Worm (Caenorhabditis elegans): Measurements from ENCODE around the gene clec-254.

The clec-254 gene

DNA sequence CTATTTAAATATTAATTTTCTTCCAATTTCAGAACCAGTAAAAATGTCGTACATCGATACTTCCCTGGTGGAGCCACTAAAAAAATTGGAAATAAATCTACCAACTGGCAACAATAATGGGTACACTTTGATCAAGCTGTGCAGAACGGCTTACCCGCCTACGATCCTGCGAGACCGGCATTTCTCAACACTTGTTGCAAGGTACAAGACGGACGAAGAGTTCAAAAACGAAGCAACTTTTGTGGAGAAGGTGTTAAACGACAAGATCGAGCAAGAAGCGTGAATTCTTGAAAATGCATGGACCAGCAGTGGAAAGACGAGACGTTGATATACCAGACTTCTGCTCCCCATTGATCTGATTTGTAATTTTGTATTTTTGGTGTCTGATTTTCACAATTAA lies 42.9 kb downstream of the clec-254 start:
- TF ChIP-seq ama-1 (optimal IDR thresholded peaks at IDR 0.05), result no peak

DNA sequence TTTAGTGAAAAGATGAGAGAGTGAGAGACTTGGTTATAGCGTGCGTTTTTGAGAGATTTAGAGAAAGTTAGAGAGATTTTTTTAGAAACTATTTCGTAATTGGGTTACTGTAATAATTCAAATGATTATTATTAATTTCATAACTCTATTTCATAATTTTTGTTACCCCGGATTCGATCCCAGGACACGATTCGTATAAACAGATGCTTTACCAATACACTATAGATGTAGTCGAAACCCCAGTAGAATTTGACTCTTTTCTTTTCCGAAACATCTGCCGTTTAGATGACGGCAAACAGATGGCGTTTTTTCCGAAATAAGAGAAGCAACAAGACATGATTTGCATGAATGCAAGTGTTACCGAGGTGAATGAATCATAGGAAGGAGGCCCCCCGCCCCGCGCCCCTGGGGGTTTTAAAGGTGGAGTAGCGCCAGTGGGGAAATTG lies 44.2 kb downstream of the clec-254 start:
- TF ChIP-seq elt-1 (tag; optimal IDR thresholded peaks at IDR 0.05) (no peak), lin-13 (GFP tag; optimal IDR thresholded peaks at IDR 0.05) (peak; percentile 33), mab-5 (tag; optimal IDR thresholded peaks at IDR 0.05) (no peak), sem-4 (tag; optimal IDR thresholded peaks at IDR 0.05) (peak; percentile 88), unc-55 (GFP tag; optimal IDR thresholded peaks at IDR 0.05) (peak; percentile 68), nhr-23 (tag; optimal IDR thresholded peaks at IDR 0.05) (no peak), unc-39 (tag; optimal IDR thresholded peaks at IDR 0.05) (no peak), unc-62 (GFP tag; optimal IDR thresholded peaks at IDR 0.05) (no peak), lsy-2 (tag; optimal IDR thresholded peaks at IDR 0.05) (peak in 1 of 2 experiments; percentile 64), C34F6.9 (tag; optimal IDR thresholded peaks at IDR 0.05) (peak; percentile 28), nhr-77 (tag; optimal IDR thresholded peaks at IDR 0.05) (no peak), mdl-1 (tag; optimal IDR thresholded peaks at IDR 0.05) (no peak), gmeb-1 (tag; optimal IDR thresholded peaks at IDR 0.05) (no peak)

DNA sequence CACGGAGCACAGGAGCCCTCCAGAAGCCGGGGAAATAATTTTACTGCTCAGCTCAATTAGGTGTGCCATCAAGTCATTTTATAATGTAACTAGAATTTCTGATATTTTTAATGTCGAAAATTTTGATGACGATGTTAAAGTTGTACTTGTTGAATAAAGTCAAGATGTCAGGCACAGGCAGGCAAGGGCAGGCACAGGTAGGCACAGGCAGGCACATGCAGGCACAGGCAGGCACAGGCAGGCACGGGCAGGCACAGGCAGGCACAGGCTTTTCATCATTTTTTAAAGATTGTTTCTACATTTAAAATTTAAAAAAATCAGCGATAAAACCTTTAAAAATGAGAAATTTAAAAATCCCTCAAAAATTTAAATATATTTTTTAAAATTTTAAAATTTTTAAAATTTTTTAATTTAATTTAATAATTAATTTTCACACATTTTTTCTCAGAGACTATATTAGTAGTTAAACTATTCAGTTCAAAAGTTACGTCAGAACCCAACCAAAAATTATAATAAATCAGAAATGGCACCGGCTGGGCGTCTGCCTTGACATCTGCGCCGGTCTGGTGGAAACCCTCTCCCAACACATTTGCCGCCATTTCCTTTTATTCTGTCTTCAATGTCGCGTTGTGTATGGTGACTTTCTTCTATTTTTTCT lies 44.9 kb downstream of the clec-254 start, which contains the start of gene Y17D7C.6:
Gene Y17D7C.6, plus strand, starts transcription at position 608 of the 658 bp plus-strand sequence.
- TF ChIP-seq nhr-23 (tag; optimal IDR thresholded peaks at IDR 0.05), result no peak
- TF ChIP-seq nhr-12 (tag; optimal IDR thresholded peaks at IDR 0.05), result no peak

DNA sequence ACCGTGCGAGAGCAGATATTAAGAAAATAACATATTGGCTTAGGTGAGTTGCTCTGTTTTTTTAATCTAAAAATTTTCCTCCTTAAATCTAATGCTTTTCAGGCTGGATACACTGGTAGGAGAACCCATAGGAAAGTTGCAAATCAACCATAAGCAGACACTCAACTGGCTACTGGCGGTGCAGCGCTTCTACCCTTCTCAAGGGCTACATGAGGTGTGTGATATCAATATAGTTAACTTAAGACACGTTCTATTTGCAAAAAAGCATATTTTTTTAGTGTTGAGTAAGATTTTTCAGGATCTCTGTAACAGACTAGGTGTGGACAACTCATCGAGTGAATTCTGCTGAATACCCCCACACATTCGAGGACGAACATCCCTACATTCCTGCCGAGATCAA lies 46.2 kb downstream of the clec-254 start:
- TF ChIP-seq ztf-11 (tag; optimal IDR thresholded peaks at IDR 0.05), result no peak

DNA sequence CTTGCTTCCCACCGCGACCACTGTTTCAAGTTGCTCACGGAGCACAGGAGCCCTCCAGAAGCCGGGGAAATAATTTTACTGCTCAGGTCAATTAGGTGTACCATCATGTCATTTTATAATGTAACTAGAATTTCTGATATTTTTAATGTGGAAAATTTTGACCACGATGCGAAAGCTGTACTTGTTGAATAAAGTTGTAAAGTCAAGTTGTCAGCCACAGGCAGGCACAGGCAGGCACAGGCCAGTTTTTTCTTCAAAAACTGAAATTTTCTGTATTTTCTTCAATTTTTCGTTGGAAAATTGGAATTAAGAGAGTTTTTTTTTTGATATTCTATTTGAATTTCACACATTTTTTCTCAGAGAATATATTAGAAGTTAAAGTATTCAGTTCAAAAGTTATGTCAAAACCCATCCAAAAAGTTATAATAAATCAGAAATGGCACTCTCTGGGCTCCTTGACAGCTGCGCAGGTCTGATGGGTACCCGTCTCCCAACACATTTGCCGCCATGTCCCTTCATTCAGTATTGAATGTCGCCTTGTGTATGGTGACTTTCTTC lies 48.1 kb downstream of the clec-254 start, which contains the start of gene Y17D7C.1:
Gene Y17D7C.1, plus strand, starts transcription at position 508 of the 558 bp plus-strand sequence.
- no peak for TF ChIP-seq unc-39 (tag; optimal IDR thresholded peaks at IDR 0.05)
- TF ChIP-seq nhr-11 (tag; optimal IDR thresholded peaks at IDR 0.05), result no peak
- no peak for TF ChIP-seq gmeb-1 (tag; optimal IDR thresholded peaks at IDR 0.05)

DNA sequence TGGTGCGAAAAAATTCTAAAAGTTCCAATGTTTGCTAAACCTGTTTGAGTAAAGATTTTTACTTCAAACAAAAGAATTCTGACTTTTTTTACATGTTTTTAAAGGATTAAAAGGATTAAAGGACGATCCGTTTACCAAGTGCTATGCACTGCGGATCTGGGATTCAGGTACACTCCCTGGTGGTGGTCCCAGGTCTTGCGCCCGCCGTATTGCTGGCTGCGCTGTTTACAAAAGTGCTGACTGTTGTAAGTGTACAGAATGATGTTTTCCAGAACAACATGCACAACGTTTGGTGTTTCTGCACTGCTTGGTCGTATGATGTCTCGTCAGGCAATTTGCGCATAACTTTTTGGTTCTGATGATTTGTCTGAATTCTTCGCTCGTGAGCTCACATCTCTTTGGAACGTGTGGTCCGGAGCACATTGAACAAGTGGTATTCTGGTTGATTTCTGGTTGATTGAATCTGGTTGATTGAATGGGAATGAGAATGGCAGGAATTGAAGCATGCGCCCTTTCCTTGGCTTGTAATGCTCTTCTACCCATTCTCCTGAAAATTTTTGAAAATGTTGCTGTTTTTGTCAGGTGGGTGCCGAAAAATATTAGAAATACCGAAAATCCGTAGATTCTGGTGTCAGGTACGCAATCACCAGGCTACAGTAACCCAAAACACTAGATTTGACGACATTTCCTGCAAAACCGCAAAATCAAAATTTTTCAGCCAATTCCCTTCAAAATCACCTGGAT lies 48.7 kb downstream of the clec-254 start:
- no peak for TF ChIP-seq unc-39 (tag; optimal IDR thresholded peaks at IDR 0.05)
- no peak for TF ChIP-seq nhr-21 (tag; optimal IDR thresholded peaks at IDR 0.05)
- no peak for TF ChIP-seq elt-3 (tag; optimal IDR thresholded peaks at IDR 0.05)
- no peak for TF ChIP-seq nhr-23 (tag; optimal IDR thresholded peaks at IDR 0.05)
- no peak for TF ChIP-seq skn-1 (tag; optimal IDR thresholded peaks at IDR 0.05)
- no peak for TF ChIP-seq dmd-4 (tag; optimal IDR thresholded peaks at IDR 0.05)
- no peak for TF ChIP-seq snpc-4 (tag; optimal IDR thresholded peaks at IDR 0.05)
- no peak for TF ChIP-seq alr-1 (tag; optimal IDR thresholded peaks at IDR 0.05)
- TF ChIP-seq nhr-237 (tag; optimal IDR thresholded peaks at IDR 0.05), result no peak
- no peak for TF ChIP-seq ztf-4 (tag; optimal IDR thresholded peaks at IDR 0.05)
- TF ChIP-seq sem-4 (tag; optimal IDR thresholded peaks at IDR 0.05), result no peak
- TF ChIP-seq lin-39 (tag; optimal IDR thresholded peaks at IDR 0.05), result no peak

Measured in whole organism, L2 larva.